Fruit fly (Drosophila melanogaster): ENCODE measurements around the gene CG9215.

The CG9215 gene

dm6 chrX:15591721-15592491 lies 9.2 kb upstream of the CG9215 start:
- TF ChIP-seq Atf6 (GFP tag; IDR thresholded peaks at IDR 0.05) (peak; percentile 63), Hey (tag; optimal IDR thresholded peaks at IDR 0.05) (no peak), luna (GFP tag; optimal IDR thresholded peaks at IDR 0.05) (no peak), row (GFP tag; IDR thresholded peaks at IDR 0.05) (peak; percentile 70), CG6175 (GFP tag; IDR thresholded peaks at IDR 0.05) (no peak), chif (GFP tag; optimal IDR thresholded peaks at IDR 0.05) (peak; percentile 21 to 44), Mrtf (GFP tag; IDR thresholded peaks at IDR 0.05) (0 out of 3 replicates have a peak, but pooled peaks have one; percentile 4), dati (GFP tag; IDR thresholded peaks at IDR 0.05) (no peak), CTCF (GFP tag; optimal IDR thresholded peaks at IDR 0.05) (no peak), CG4282 (GFP tag; optimal IDR thresholded peaks at IDR 0.05) (no peak), eyg (GFP tag; optimal IDR thresholded peaks at IDR 0.05) (peak; percentile 6), Hmr (GFP tag; optimal IDR thresholded peaks at IDR 0.05) (peak; percentile 42), GATAe (GFP tag; conservative IDR thresholded peaks at IDR 0.05) (no peak), D (optimal IDR thresholded peaks at IDR 0.05) (no peak), D (GFP tag; optimal IDR thresholded peaks at IDR 0.05) (peak; percentile 12), zen2 (GFP tag; IDR thresholded peaks at IDR 0.05; ENCODE audit: partially characterized antibody) (no peak), CG33213 (GFP tag; optimal IDR thresholded peaks at IDR 0.05) (peak; percentile 50), tgo (GFP tag; IDR thresholded peaks at IDR 0.05) (0 out of 3 replicates have a peak, but pooled peaks have one; percentile 37), CG17328 (GFP tag; IDR thresholded peaks at IDR 0.05) (peak; percentile 41; the same call in 1 of the 2 replicates), run (tag; optimal IDR thresholded peaks at IDR 0.05) (no peak), Dp (GFP tag; optimal IDR thresholded peaks at IDR 0.05) (no peak), Scr (GFP tag; IDR thresholded peaks at IDR 0.05; ENCODE audit: partially characterized antibody) (no peak), CG4854 (GFP tag; optimal IDR thresholded peaks at IDR 0.05) (peak; percentile 14), CG12942 (GFP tag; optimal IDR thresholded peaks at IDR 0.05) (peak; percentile 4), CG17912 (GFP tag; optimal IDR thresholded peaks at IDR 0.05) (no peak), CG7271 (tag; optimal IDR thresholded peaks at IDR 0.05) (no peak), zfh1 (GFP tag; IDR thresholded peaks at IDR 0.05) (0 out of 3 replicates have a peak, but pooled peaks have one; percentile 38), CG6813 (GFP tag; optimal IDR thresholded peaks at IDR 0.05) (peak; percentile 50), knrl (GFP tag; IDR thresholded peaks at IDR 0.05; ENCODE audit: partially characterized antibody) (no peak), CG15479 (GFP tag; optimal IDR thresholded peaks at IDR 0.05) (no peak), CG7928 (GFP tag; optimal IDR thresholded peaks at IDR 0.05) (no peak), CG5180 (GFP tag; optimal IDR thresholded peaks at IDR 0.05) (peak; percentile 21), Jarid2 (GFP tag; optimal IDR thresholded peaks at IDR 0.05) (no peak), Oaz (GFP tag; IDR thresholded peaks at IDR 0.05) (no peak), pum (GFP tag; optimal IDR thresholded peaks at IDR 0.05) (peak; percentile 41), chn (GFP tag; optimal IDR thresholded peaks at IDR 0.05) (peak; percentile 16), Doc3 (GFP tag; IDR thresholded peaks at IDR 0.05; ENCODE audit: partially characterized antibody) (no peak), Mes4 (GFP tag; optimal IDR thresholded peaks at IDR 0.05) (no peak), maf-S (GFP tag; optimal IDR thresholded peaks at IDR 0.05) (no peak), Lpt (GFP tag; optimal IDR thresholded peaks at IDR 0.05) (no peak), Asciz (GFP tag; optimal IDR thresholded peaks at IDR 0.05) (peak; percentile 22), seq (GFP tag; IDR thresholded peaks at IDR 0.05) (0 out of 2 replicates have a peak, but pooled peaks have one; percentile 27), usp (GFP tag; optimal IDR thresholded peaks at IDR 0.05) (no peak), grau (tag; optimal IDR thresholded peaks at IDR 0.05) (peak; percentile 48), Abd-B (GFP tag; optimal IDR thresholded peaks at IDR 0.05) (no peak), pros (GFP tag; optimal IDR thresholded peaks at IDR 0.05) (no peak), crol (GFP tag; IDR thresholded peaks at IDR 0.05) (no peak), Drgx (GFP tag; IDR thresholded peaks at IDR 0.05) (peak; percentile 35; the same call in 1 of the 2 replicates), bbx (GFP tag; IDR thresholded peaks at IDR 0.05; ENCODE audit: partially characterized antibody) (no peak), H15 (GFP tag; IDR thresholded peaks at IDR 0.05) (0 out of 3 replicates have a peak, but pooled peaks have one; percentile 8)

Measured in whole organism, embryonic.